Worm (Caenorhabditis elegans) whole organism, early embryonic: ENCODE measurements around the gene oac-20.

Experiments used
- F13C5.2 ChIP-seq: sonication (generic microtip); optimal IDR thresholded peaks from 2 replicates; lab custom pipeline; 2017; ENCODE audit warnings: mild to moderate bottlenecking, missing genetic modification characterization, inconsistent platforms, missing compliant biosample characterization
- aly-1 ChIP-seq: sonication (generic microtip); optimal IDR thresholded peaks from 2 replicates; lab custom pipeline; 2016; ENCODE audit warnings: missing genetic modification characterization, missing compliant biosample characterization
- ama-1 ChIP-seq: fragments of 150-350 bp; optimal IDR thresholded peaks from 2 replicates; lab custom pipeline; 2014
- ets-7 ChIP-seq: sonication (generic microtip); optimal IDR thresholded peaks from 2 replicates; lab custom pipeline; 2016; ENCODE audit warnings: missing genotype, missing genetic modification characterization, missing compliant biosample characterization
- flt-1 ChIP-seq: fragments of 200-800 bp; sonication (Bioruptor generic); IDR thresholded peaks from 2 replicates; pipeline ENCODE4 v1.3.6; 2022; ENCODE audit warnings: missing genetic modification characterization, missing compliant biosample characterization
- hmbx-1 ChIP-seq: sonication (generic microtip); optimal IDR thresholded peaks from 2 replicates; lab custom pipeline; 2016; ENCODE audit warnings: mild to moderate bottlenecking, missing genetic modification characterization, missing compliant biosample characterization
- hmg-4 ChIP-seq: fragments of 200-800 bp; sonication (Bioruptor generic); optimal IDR thresholded peaks from 2 replicates; lab custom pipeline; 2018; ENCODE audit warnings: mild to moderate bottlenecking, missing genetic modification characterization, missing compliant biosample characterization
- hnd-1 ChIP-seq: sonication (generic microtip); optimal IDR thresholded peaks from 2 replicates; lab custom pipeline; 2016; ENCODE audit warnings: missing genetic modification characterization, missing compliant biosample characterization
- pes-1 ChIP-seq: fragments of 200-800 bp; sonication (Bioruptor generic); IDR thresholded peaks from 2 replicates; pipeline ENCODE4 v1.3.6; 2022; ENCODE audit warnings: missing genetic modification reagents, missing genetic modification characterization, missing compliant biosample characterization
- scrt-1 ChIP-seq: fragments of 200-800 bp; sonication (Bioruptor generic); IDR thresholded peaks from 2 replicates; pipeline ENCODE4 v1.3.6; 2022; ENCODE audit warnings: missing genetic modification characterization, missing compliant biosample characterization
- sea-1 ChIP-seq: fragments of 200-800 bp; sonication (Bioruptor generic); conservative IDR thresholded peaks from 2 replicates; pipeline ENCODE4 v1.3.6; 2022; ENCODE audit warnings: missing genetic modification characterization, missing compliant biosample characterization
- tbx-11 ChIP-seq: fragments of 200-800 bp; sonication (Bioruptor generic); IDR thresholded peaks from 2 replicates; pipeline ENCODE4 v1.3.6; 2022; ENCODE audit warnings: missing genetic modification characterization, missing compliant biosample characterization
- tbx-37 ChIP-seq: fragments of 200-800 bp; sonication (Bioruptor generic); conservative IDR thresholded peaks from 2 replicates; pipeline ENCODE4 v1.3.6; 2022; ENCODE audit warnings: missing genetic modification reagents, missing genetic modification characterization, missing compliant biosample characterization
- tra-4 ChIP-seq: sonication (generic microtip); optimal IDR thresholded peaks from 2 replicates; lab custom pipeline; 2017; ENCODE audit warnings: missing genetic modification characterization, missing compliant biosample characterization

DNA sequence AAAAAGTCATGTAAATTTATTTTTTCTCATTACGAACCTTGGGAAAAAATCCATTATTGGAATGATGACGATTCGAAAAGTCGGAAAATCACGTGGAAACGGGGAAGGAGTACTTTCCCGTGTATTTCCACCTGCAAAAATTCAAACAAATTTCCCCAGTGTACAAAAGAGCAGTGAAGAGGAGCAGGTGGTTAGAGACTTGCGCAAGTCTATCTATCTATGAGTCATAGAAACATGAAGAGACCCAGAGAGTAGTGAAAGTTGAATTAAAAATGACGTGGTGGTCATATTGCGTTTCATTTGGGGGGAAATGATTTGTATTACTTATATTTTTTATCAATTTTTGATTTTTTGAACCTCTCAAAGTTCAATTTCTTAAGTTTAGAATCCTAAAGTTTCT lies 21.9 kb downstream of the oac-20 start, which contains the start of gene nhr-50:
- TF ChIP-seq flt-1 (GFP tag; lab: Robert Waterston, UW) (no peak), ama-1 (lab: Kevin White, UChicago) (no peak), ets-7 (tag; lab: Kevin White, UChicago) (no peak), tbx-37 (no peak), tra-4 (tag; lab: Kevin White, UChicago) (no peak), hnd-1 (tag; lab: Kevin White, UChicago) (no peak), F13C5.2 (tag; lab: Kevin White, UChicago) (no peak), scrt-1 (GFP tag; lab: Robert Waterston, UW) (no peak), hmg-4 (no peak), aly-1 (tag; lab: Kevin White, UChicago) (no peak), tbx-11 (GFP tag; lab: Robert Waterston, UW) (no peak), hmbx-1 (no peak), pes-1 (GFP tag; lab: Robert Waterston, UW) (no peak), sea-1 (GFP tag; lab: Robert Waterston, UW) (no peak)
